Worm (Caenorhabditis elegans) whole organism, L1 larva: ENCODE data around the gene ZC155.2.

ENCODE experiments used
- C16A3.4 ChIP-seq: fragments of 150-350 bp; optimal IDR thresholded peaks from 2 replicates; lab custom pipeline; 2014; ENCODE audit warnings: missing biosample characterization, missing genetic modification characterization
- ceh-82 ChIP-seq, 3 experiments: fragments of 150-350 bp in 1 of 3; sonication (generic microtip) in 2 of 3; optimal IDR thresholded peaks; 2 replicates each; lab custom pipeline; 2014 to 2017; ENCODE audit warnings: missing biosample characterization in 3 of 3, missing genetic modification characterization in 3 of 3
- hlh-17 ChIP-seq: fragments of 200-800 bp; sonication (Bioruptor generic); optimal IDR thresholded peaks from 2 replicates; lab custom pipeline; 2018; ENCODE audit warnings: missing genetic modification characterization, mild to moderate bottlenecking, missing compliant biosample characterization, moderate library complexity, borderline replicate concordance
- jun-1 ChIP-seq: fragments of 150-350 bp; optimal IDR thresholded peaks from 2 replicates; lab custom pipeline; 2014; ENCODE audit warnings: missing biosample characterization, missing genetic modification reagents, missing genetic modification characterization
- lin-13 ChIP-seq: fragments of 150-350 bp; optimal IDR thresholded peaks from 2 replicates; lab custom pipeline; 2014; ENCODE audit warnings: missing biosample characterization, missing genetic modification reagents, missing genetic modification characterization
- lir-3 ChIP-seq: sonication (generic microtip); optimal IDR thresholded peaks from 2 replicates; lab custom pipeline; 2016; ENCODE audit warnings: mild to moderate bottlenecking, missing genetic modification characterization, moderate library complexity, missing compliant biosample characterization; ENCODE audit not compliant: poor library complexity
- nhr-237 ChIP-seq: fragments of 150-350 bp; optimal IDR thresholded peaks from 2 replicates; lab custom pipeline; 2014; ENCODE audit warnings: missing biosample characterization, missing genetic modification characterization
- swsn-7 ChIP-seq: sonication (generic microtip); optimal IDR thresholded peaks from 2 replicates; lab custom pipeline; 2016; ENCODE audit warnings: missing genetic modification characterization, missing compliant biosample characterization
- zag-1 ChIP-seq: fragments of 150-350 bp; optimal IDR thresholded peaks from 2 replicates; lab custom pipeline; 2014; ENCODE audit warnings: missing biosample characterization, missing genetic modification characterization

DNA sequence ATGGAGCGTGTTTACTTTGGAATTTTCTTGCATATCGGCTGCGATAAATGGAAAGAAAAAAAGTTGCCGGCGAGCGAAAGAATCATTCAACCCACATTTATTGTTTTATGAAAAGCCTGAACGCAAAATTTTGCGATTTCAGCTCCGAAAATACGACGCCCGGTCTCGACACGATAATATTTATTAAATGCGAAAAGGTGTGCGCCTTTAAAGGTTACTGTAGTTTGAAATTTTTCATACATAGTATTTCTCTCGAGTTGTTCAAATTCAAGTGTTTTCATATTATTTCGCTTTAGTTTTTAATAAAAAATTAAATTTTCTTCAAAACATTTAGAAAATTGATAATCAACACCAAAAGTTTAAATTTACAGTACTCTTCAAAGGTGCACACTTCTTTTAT is 9.8 kb upstream of the ZC155.2 start, which contains the start of gene syx-16:
- TF ChIP-seq lin-13 (GFP tag; lab: Kevin White, UChicago) (no peak), lir-3 (no peak), zag-1 (tag; lab: Kevin White, UChicago) (no peak), swsn-7 (tag; lab: Kevin White, UChicago) (no peak), jun-1 (tag; lab: Kevin White, UChicago) (no peak), hlh-17 (GFP tag; lab: Kevin White, UChicago) (no peak), nhr-237 (no peak), ceh-82 (tag; optimal IDR thresholded peaks at IDR 0.05; lab: Kevin White, UChicago) (no peak), C16A3.4 (no peak)
